Worm (Caenorhabditis elegans) whole organism, midembryonic: ENCODE data around the gene C02E7.6.

Source experiments
- T22C8.4 ChIP-seq: fragments of 200-800 bp; sonication (Bioruptor generic); IDR thresholded peaks from 2 replicates; pipeline ENCODE4 v1.3.6; 2022; ENCODE audit warnings: missing genetic modification characterization, missing compliant biosample characterization
- cog-1 ChIP-seq: sonication (generic microtip); optimal IDR thresholded peaks from 2 replicates; lab custom pipeline; 2016; ENCODE audit warnings: missing genetic modification characterization, missing compliant biosample characterization
- flt-1 ChIP-seq: fragments of 200-800 bp; sonication (Bioruptor generic); IDR thresholded peaks from 2 replicates; pipeline ENCODE4 v1.3.6; 2022; ENCODE audit warnings: missing genetic modification characterization, missing compliant biosample characterization
- med-1 ChIP-seq: sonication (generic microtip); optimal IDR thresholded peaks from 2 replicates; lab custom pipeline; 2017; ENCODE audit warnings: missing genetic modification characterization, mild to moderate bottlenecking, missing compliant biosample characterization, antibody characterized with exemption, missing genetic modification reagents; ENCODE audit not compliant: insufficient read depth
- ref-1 ChIP-seq: fragments of 200-800 bp; sonication (Bioruptor generic); conservative IDR thresholded peaks from 2 replicates; pipeline ENCODE4 v1.3.6; 2022; ENCODE audit warnings: missing genetic modification reagents, missing genetic modification characterization, missing compliant biosample characterization
- ztf-23 ChIP-seq: fragments of 200-800 bp; sonication (Bioruptor generic); IDR thresholded peaks from 2 replicates; pipeline ENCODE4 v1.3.6; 2022; ENCODE audit warnings: missing genetic modification reagents, missing genetic modification characterization, missing compliant biosample characterization
- ztf-29 ChIP-seq: fragments of 200-800 bp; sonication (Bioruptor generic); IDR thresholded peaks from 2 replicates; pipeline ENCODE4 v1.3.6; 2022; ENCODE audit warnings: missing genetic modification reagents, missing genetic modification characterization, missing compliant biosample characterization

DNA sequence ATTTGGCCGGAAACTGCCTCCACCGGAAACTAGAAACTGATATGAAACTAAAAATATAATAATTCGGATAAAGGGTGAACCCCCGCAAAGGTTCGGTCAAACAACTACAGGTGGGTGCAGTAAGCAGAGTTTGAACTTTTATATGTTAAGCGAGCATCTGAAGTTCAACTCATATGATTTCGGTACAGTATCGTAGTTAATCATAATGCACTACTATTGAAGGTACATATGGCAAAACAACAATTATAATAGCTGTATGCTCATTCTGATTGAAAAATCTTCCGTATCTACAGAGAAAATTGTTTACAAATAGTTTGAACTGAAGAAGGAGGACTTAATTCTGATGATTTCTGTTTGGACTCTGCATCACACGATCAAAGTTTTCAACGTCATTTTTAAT, 14.3 kb downstream of the C02E7.6 start:
- TF ChIP-seq flt-1 (GFP tag; lab: Robert Waterston, UW), result no peak
- TF ChIP-seq ztf-29 (GFP tag; lab: Robert Waterston, UW), result no peak
- no peak for TF ChIP-seq cog-1 (tag; lab: Kevin White, UChicago)
- TF ChIP-seq ref-1 (GFP tag; lab: Robert Waterston, UW), result no peak
- TF ChIP-seq T22C8.4 (GFP tag; lab: Robert Waterston, UW), result no peak
- TF ChIP-seq ztf-23, result no peak
- no peak for TF ChIP-seq med-1
